Fruit fly (Drosophila melanogaster) whole organism, embryonic: Measurements from ENCODE around the gene eIF3d1.

ENCODE experiments used
- CG11560 ChIP-seq: fragments of 200-800 bp; sonication (Bioruptor generic); IDR thresholded peaks from 3 replicates; pipeline ENCODE4 v1.3.6; 2022; ENCODE audit warnings: missing biosample characterization, missing genetic modification characterization
- CG17912 ChIP-seq: fragments of 200-800 bp; sonication (Bioruptor generic); optimal IDR thresholded peaks from 2 replicates; lab custom pipeline; 2018; ENCODE audit warnings: missing biosample characterization, mild to moderate bottlenecking, missing genetic modification characterization
- CG31365 ChIP-seq: fragments of 200-800 bp; sonication (Bioruptor generic); optimal IDR thresholded peaks from 2 replicates; lab custom pipeline; 2018; ENCODE audit warnings: missing biosample characterization, mild to moderate bottlenecking, missing genetic modification characterization
- CG33213 ChIP-seq: fragments of 200-800 bp; sonication (Bioruptor generic); optimal IDR thresholded peaks from 3 replicates; lab custom pipeline; 2016; ENCODE audit warnings: missing biosample characterization, missing genetic modification characterization
- CG8478 ChIP-seq: fragments of >200 bp; optimal IDR thresholded peaks from 2 replicates; lab custom pipeline; 2018
- CG9932 ChIP-seq: fragments of 200-800 bp; sonication (Bioruptor generic); IDR thresholded peaks from 2 replicates; pipeline ENCODE4 v1.3.6; 2022; ENCODE audit warnings: missing biosample characterization, missing genetic modification characterization
- CoRest ChIP-seq: fragments of 200-800 bp; sonication (Bioruptor generic); optimal IDR thresholded peaks from 3 replicates; lab custom pipeline; 2018; ENCODE audit warnings: missing biosample characterization, mild to moderate bottlenecking, missing genetic modification characterization, moderate library complexity
- Gug ChIP-seq: fragments of 200-800 bp; sonication (Bioruptor generic); IDR thresholded peaks from 4 replicates; pipeline ENCODE4 v1.3.6; 2022; ENCODE audit warnings: missing biosample characterization, missing genetic modification characterization
- Hey ChIP-seq: fragments of 200-800 bp; sonication (Bioruptor generic); optimal IDR thresholded peaks from 3 replicates; lab custom pipeline; 2018; ENCODE audit warnings: missing biosample characterization, mild to moderate bottlenecking, missing genetic modification characterization
- trh ChIP-seq: fragments of 200-800 bp; sonication (Bioruptor generic); optimal IDR thresholded peaks from 2 replicates; lab custom pipeline; 2016; ENCODE audit warnings: missing biosample characterization, missing genetic modification characterization
- vfl ChIP-seq: fragments of 200-800 bp; sonication (Bioruptor generic); optimal IDR thresholded peaks from 2 replicates; lab custom pipeline; 2016; ENCODE audit warnings: missing biosample characterization, missing genetic modification characterization

DNA sequence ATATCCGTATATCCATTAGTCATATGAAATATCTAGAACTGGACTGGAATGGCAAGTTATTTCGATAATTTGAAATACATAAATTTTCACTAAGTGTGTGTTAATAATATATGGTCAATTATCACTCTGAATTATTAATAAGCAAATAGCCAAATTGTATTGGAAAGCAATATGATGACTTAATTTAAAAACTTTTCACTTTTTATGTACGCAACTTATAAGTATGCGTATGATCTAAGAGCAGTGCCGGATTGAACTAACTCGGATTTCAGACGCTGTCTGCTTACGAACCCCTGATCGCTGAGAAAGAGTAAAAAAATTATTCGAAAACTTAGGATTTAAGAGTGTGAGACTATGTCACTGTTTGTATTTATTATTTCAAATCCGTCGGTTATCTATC is 41.7 kb downstream of the eIF3d1 start, which contains the start of gene CG10232:
- TF ChIP-seq CG17912 (GFP tag; lab: Kevin White, UChicago) (no peak), Hey (tag; lab: Kevin White, UChicago) (no peak), CoRest (no peak), CG11560 (tag; lab: Robert Waterston, UW) (no peak), vfl (GFP tag; lab: Kevin White, UChicago) (no peak), CG31365 (tag; lab: Kevin White, UChicago) (no peak), CG9932 (GFP tag; lab: Robert Waterston, UW) (no peak), Gug (no peak), trh (GFP tag; lab: Kevin White, UChicago) (no peak), CG8478 (lab: Kevin White, UChicago) (no peak), CG33213 (GFP tag; lab: Kevin White, UChicago) (no peak)
